Fruit fly (Drosophila melanogaster) whole organism, wandering third instar larva: ENCODE measurements around the gene CG13901.

ENCODE experiments used
- Hr78 ChIP-seq: fragments of >200 bp; optimal IDR thresholded peaks from 2 replicates; lab custom pipeline; 2017; ENCODE audit warnings: missing biosample characterization, missing genetic modification characterization
- Hr83 ChIP-seq: fragments of 200-300 bp; sonication (Bioruptor generic); optimal IDR thresholded peaks from 2 replicates; lab custom pipeline; 2016; ENCODE audit warnings: missing biosample characterization, mild to moderate bottlenecking, missing genetic modification characterization, moderate library complexity; ENCODE audit not compliant: poor library complexity, severe bottlenecking
- OdsH ChIP-seq: fragments of 200-800 bp; sonication (Bioruptor generic); optimal IDR thresholded peaks from 2 replicates; lab custom pipeline; 2016; ENCODE audit warnings: missing biosample characterization, mild to moderate bottlenecking, missing genetic modification characterization
- Rel ChIP-seq, 2 experiments: fragments of 200-800 bp; sonication (Bioruptor generic) in 1 of 2; optimal IDR thresholded peaks; 2 replicates in 1 of 2; 3 replicates in 1 of 2; lab custom pipeline; 2016 to 2019; ENCODE audit warnings: mild to moderate bottlenecking in 2 of 2, missing biosample characterization in 2 of 2, missing genetic modification characterization in 2 of 2, moderate library complexity in 1 of 2
- br ChIP-seq: fragments of 200-800 bp; sonication (Bioruptor generic); optimal IDR thresholded peaks from 2 replicates; lab custom pipeline; 2016; ENCODE audit warnings: missing biosample characterization, missing genetic modification characterization
- lola ChIP-seq: fragments of >200 bp; optimal IDR thresholded peaks from 2 replicates; lab custom pipeline; 2017; ENCODE audit warnings: missing biosample characterization, missing genetic modification characterization
- pan ChIP-seq: fragments of >200 bp; optimal IDR thresholded peaks from 2 replicates; lab custom pipeline; 2017
- psq ChIP-seq: fragments of 200-800 bp; sonication (Bioruptor generic); optimal IDR thresholded peaks from 3 replicates; lab custom pipeline; 2017; ENCODE audit warnings: missing biosample characterization, mild to moderate bottlenecking, missing genetic modification characterization, moderate library complexity
- usp ChIP-seq: fragments of >200 bp; optimal IDR thresholded peaks from 2 replicates; lab custom pipeline; 2017; ENCODE audit warnings: missing biosample characterization, missing genetic modification characterization

DNA sequence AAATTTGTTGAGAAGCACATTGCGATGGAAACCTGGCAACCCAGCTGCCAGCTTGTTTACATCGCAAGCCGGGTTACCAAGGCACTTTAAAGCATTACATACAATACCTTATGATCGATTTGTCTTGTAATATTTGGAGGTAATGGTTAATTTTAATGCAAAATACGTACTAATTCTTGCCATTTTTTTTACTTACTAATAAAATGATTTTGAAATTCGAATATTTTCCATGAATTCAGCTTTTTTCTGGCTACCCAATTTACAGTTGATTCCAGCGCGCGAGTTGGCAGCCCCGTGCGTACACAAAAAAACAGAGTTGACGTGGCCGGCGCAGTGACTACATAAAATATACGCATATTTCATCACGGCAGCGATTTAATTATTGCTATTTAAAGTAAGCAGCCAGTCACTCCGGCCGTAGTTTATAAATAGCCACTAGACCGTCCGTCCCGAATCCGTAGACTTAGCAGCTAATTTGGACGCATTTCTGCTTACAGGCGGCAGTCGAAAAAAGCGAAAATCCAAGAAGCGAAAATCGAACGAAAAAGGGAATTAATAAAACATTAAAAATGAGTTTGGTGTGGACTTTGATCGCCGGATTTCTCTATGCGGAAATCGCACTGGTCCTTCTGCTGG, at the start of gene CG13901, which contains the start of gene CG13887:
- TF ChIP-seq usp: no peak
- TF ChIP-seq lola (GFP tag; lab: Kevin White, UChicago): no peak
- TF ChIP-seq OdsH: peak; percentile 90
- peak; percentile 84 for TF ChIP-seq psq (GFP tag; lab: Kevin White, UChicago)
- peak; percentile 92 for TF ChIP-seq br (GFP tag; lab: Kevin White, UChicago)
- no peak for TF ChIP-seq pan (lab: Kevin White, UChicago)
- no peak for TF ChIP-seq Hr78
- TF ChIP-seq Rel (GFP tag; optimal IDR thresholded peaks at IDR 0.05; lab: Kevin White, UChicago): no peak
- peak; percentile 75 for TF ChIP-seq Rel (tag; optimal IDR thresholded peaks at IDR 0.05; lab: Kevin White, UChicago)
- TF ChIP-seq Hr83 (GFP tag; lab: Kevin White, UChicago): peak; percentile 85
